Worm (Caenorhabditis elegans): Measurements from ENCODE around the gene ints-13.

ints-13 gene

DNA sequence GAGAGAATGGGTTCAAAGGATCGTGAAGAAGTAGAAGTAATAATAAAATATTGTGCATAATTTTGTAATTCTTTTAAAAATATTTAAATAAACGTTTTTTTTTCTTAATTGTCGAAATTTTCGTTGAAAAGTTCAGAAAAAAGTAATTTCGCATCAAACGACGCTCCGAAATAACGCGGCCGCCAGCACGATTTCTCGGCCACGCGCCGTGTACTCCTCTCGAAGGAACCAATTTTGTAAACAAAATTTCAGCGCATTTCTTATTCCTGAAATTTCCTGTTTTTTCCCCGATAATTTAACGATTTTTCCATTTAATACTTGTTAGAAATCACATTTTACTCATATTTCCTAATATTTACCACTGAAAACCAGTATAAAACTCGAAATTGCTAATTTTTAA lies 45.2 kb downstream of the ints-13 start, which contains the start of gene Y38C1AA.12 (continued):
- TF ChIP-seq F49E8.2 (tag; optimal IDR thresholded peaks at IDR 0.05; ENCODE audit: borderline replicate concordance) = peak; percentile 56
- TF ChIP-seq Y48G9A.11 (GFP tag; IDR thresholded peaks at IDR 0.05) = peak; percentile 98
- no peak for TF ChIP-seq D1046.2 (GFP tag; IDR thresholded peaks at IDR 0.05)
- TF ChIP-seq daf-19 (GFP tag; conservative IDR thresholded peaks at IDR 0.05) = no peak
- peak; percentile 91 for TF ChIP-seq dmd-9 (GFP tag; IDR thresholded peaks at IDR 0.05)
- TF ChIP-seq T20F7.1 (GFP tag; optimal IDR thresholded peaks at IDR 0.05) = peak; percentile 98
- TF ChIP-seq Y5F2A.4 (GFP tag; optimal IDR thresholded peaks at IDR 0.05) = no peak
- peak; percentile 70 for TF ChIP-seq rbr-2 (tag; optimal IDR thresholded peaks at IDR 0.05)
- TF ChIP-seq nhr-6 (tag; optimal IDR thresholded peaks at IDR 0.05) = peak; percentile 72
- TF ChIP-seq lir-3 (tag; optimal IDR thresholded peaks at IDR 0.05) = no peak
- peak; percentile 69 for TF ChIP-seq nhr-77 (tag; optimal IDR thresholded peaks at IDR 0.05)
- TF ChIP-seq lim-7 (GFP tag; IDR thresholded peaks at IDR 0.05) = no peak
- peak; percentile 67; the same call in 1 of the 2 replicates for TF ChIP-seq zfp-3 (GFP tag; conservative IDR thresholded peaks at IDR 0.05)
- peak; percentile 84 for TF ChIP-seq dmd-6 (GFP tag; IDR thresholded peaks at IDR 0.05)
- no peak for TF ChIP-seq daf-8 (GFP tag; IDR thresholded peaks at IDR 0.05)
- TF ChIP-seq nhr-237 (tag; optimal IDR thresholded peaks at IDR 0.05) = no peak
- TF ChIP-seq zag-1 (tag; optimal IDR thresholded peaks at IDR 0.05) = no peak
- peak; percentile 78 for TF ChIP-seq lin-38 (GFP tag; IDR thresholded peaks at IDR 0.05)
- TF ChIP-seq zfp-2 (tag; optimal IDR thresholded peaks at IDR 0.05) = no peak
- no peak for TF ChIP-seq R02D3.7 (tag; optimal IDR thresholded peaks at IDR 0.05)
- TF ChIP-seq sdz-12 (GFP tag; optimal IDR thresholded peaks at IDR 0.05) = peak; percentile 80

DNA sequence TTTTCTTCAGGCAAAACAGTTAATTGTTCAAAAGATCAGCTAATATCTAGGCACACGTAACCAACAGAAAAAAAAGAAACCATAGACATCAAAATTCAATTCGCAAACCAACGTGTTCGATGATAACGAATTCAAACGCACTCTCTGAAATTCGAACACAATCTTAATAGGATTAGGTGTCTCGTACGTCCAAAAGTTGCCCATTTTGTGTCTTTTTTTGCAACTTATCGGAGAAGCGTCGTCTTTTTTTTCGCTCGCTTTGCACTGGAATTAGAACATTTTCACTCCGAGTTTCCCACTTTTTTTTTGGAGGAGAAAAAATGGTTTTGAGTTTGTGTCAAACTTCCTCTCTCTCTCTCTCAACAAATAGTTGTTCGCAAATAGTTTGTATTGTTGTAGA lies 48.2 kb downstream of the ints-13 start:
- no peak for TF ChIP-seq lsy-2 (tag; optimal IDR thresholded peaks at IDR 0.05)
- no peak for TF ChIP-seq F37D6.2 (tag; optimal IDR thresholded peaks at IDR 0.05)
- peak; percentile 69 for TF ChIP-seq dmd-6 (GFP tag; IDR thresholded peaks at IDR 0.05)
- no peak for TF ChIP-seq T26A8.4 (GFP tag; IDR thresholded peaks at IDR 0.05)
- no peak for TF ChIP-seq mdt-29 (GFP tag; IDR thresholded peaks at IDR 0.05)
- no peak for TF ChIP-seq dpl-1 (GFP tag; optimal IDR thresholded peaks at IDR 0.05)
- no peak for TF ChIP-seq ceh-32 (tag; optimal IDR thresholded peaks at IDR 0.05; ENCODE audit: poor library complexity)
- TF ChIP-seq hif-1 (tag; optimal IDR thresholded peaks at IDR 0.05) = no peak

DNA sequence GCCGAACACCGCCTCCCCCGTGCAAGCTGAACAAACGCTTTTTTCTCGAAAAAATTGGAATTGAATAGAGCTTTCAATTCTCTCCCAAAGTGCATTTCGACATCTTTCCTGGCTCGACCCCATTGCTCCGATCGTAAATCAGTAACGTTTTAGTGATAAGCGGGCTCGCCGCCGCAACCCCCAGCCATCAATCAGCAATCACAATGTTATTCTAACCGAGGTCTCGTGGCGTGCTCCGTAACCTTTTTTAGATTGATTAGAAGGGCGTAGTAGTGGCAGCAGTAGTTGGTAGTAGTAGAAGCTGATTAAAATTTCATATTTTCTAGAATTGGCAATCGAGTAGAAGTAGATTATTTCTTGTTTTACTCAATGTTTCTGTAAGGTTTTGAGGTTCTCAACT lies 49.9 kb downstream of the ints-13 start:
- TF ChIP-seq hlh-30 (tag; optimal IDR thresholded peaks at IDR 0.05; ENCODE audit: insufficient read depth) (no peak), hlh-11 (tag; optimal IDR thresholded peaks at IDR 0.05) (peak; percentile 57), dve-1 (tag; optimal IDR thresholded peaks at IDR 0.05; ENCODE audit: insufficient read depth) (peak; percentile 3), pqm-1 (tag; optimal IDR thresholded peaks at IDR 0.05) (peak; percentile 8), unc-62 (GFP tag; optimal IDR thresholded peaks at IDR 0.05 in 1 of 2) (peak in 1 of 2 experiments; percentile 25), unc-62 (tag; optimal IDR thresholded peaks at IDR 0.05) (no peak), nhr-41 (GFP tag; IDR thresholded peaks at IDR 0.05) (0 out of 2 replicates have a peak, but pooled peaks have one; percentile 43), php-3 (GFP tag; IDR thresholded peaks at IDR 0.05) (peak; percentile 52), aha-1 (tag) (peak; percentile 10), dmd-6 (GFP tag; IDR thresholded peaks at IDR 0.05) (peak; percentile 67; the same call in 1 of the 2 replicates), daf-16 (GFP tag; optimal IDR thresholded peaks at IDR 0.05) (no peak), daf-16 (tag; optimal IDR thresholded peaks at IDR 0.05) (peak; percentile 23), ceh-44 (GFP tag; IDR thresholded peaks at IDR 0.05) (no peak)
